Worm (Caenorhabditis elegans): ENCODE data around the gene srh-148.

DNA sequence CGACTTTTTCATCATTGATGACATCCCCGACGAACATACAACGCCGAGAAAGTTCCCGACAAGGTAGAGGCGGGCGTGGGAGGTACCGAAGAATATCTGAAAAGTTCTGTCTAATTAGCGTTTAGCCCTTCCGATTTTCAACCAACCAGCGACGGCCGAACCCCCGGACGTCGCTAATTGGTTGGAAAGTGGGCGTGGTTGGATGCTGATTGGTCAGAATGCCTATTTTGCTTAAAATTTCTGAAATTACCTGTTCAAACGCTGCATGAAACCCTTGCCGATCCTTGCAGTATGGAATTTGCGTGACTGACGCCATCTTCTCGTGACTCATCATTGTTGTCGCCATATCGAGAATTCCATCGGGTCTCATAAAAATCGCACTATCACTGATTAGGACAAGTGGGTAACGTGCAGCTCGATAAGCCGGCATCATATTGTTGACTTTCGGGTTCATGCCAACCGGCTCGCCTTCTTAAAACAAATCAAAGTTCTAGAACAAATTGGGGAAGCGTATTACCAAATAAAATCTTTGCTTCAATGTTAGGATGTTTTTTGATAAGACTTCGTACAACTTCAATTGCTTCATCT is 29.6 kb upstream of the srh-148 start:
- no peak for TF ChIP-seq unc-62 (GFP tag; optimal IDR thresholded peaks at IDR 0.05)
- no peak for TF ChIP-seq snpc-4 (tag; optimal IDR thresholded peaks at IDR 0.05)
- TF ChIP-seq elt-3 (tag; optimal IDR thresholded peaks at IDR 0.05): no peak
- no peak for TF ChIP-seq nhr-237 (tag; optimal IDR thresholded peaks at IDR 0.05)
- no peak for TF ChIP-seq ceh-39 (tag; optimal IDR thresholded peaks at IDR 0.05)
- TF ChIP-seq blmp-1 (tag; optimal IDR thresholded peaks at IDR 0.05): no peak
- no peak for TF ChIP-seq elt-1 (tag; optimal IDR thresholded peaks at IDR 0.05; ENCODE audit: borderline replicate concordance, insufficient read depth)

All from whole organism, mixed stage, embryonic.